Fruit fly (Drosophila melanogaster) whole organism, embryonic: ENCODE measurements around the gene CG14095.

ENCODE experiments used
- CG10366 ChIP-seq: fragments of 200-800 bp; sonication (Bioruptor generic); IDR thresholded peaks from 2 replicates; pipeline ENCODE4 v1.3.6; 2022; ENCODE audit warnings: missing biosample characterization, missing genetic modification characterization
- CG11695 ChIP-seq: fragments of 200-800 bp; sonication (Bioruptor generic); IDR thresholded peaks from 3 replicates; pipeline ENCODE4 v1.3.6; 2022; ENCODE audit warnings: missing biosample characterization, missing genetic modification characterization
- CG12769 ChIP-seq: fragments of 200-800 bp; sonication (Bioruptor generic); optimal IDR thresholded peaks from 2 replicates; lab custom pipeline; 2019; ENCODE audit warnings: missing biosample characterization, mild to moderate bottlenecking, missing genetic modification characterization, moderate library complexity
- CG13287 ChIP-seq: fragments of 200-800 bp; sonication (Bioruptor generic); IDR thresholded peaks from 2 replicates; pipeline ENCODE4 v1.3.6; 2022; ENCODE audit warnings: missing biosample characterization, missing genetic modification characterization; ENCODE audit not compliant: partially characterized antibody
- CG13296 ChIP-seq: fragments of 200-800 bp; sonication (Bioruptor generic); optimal IDR thresholded peaks from 3 replicates; lab custom pipeline; 2018; ENCODE audit warnings: missing biosample characterization, mild to moderate bottlenecking, missing genetic modification characterization
- CG13894 ChIP-seq: fragments of 200-800 bp; sonication (Bioruptor generic); optimal IDR thresholded peaks from 3 replicates; lab custom pipeline; 2018; ENCODE audit warnings: missing biosample characterization, mild to moderate bottlenecking, missing genetic modification characterization, moderate library complexity
- CG15269 ChIP-seq: fragments of 200-800 bp; sonication (Bioruptor generic); optimal IDR thresholded peaks from 2 replicates; lab custom pipeline; 2018; ENCODE audit warnings: missing biosample characterization, mild to moderate bottlenecking, missing genetic modification characterization, moderate library complexity
- CG2678 ChIP-seq: fragments of 200-800 bp; sonication (Bioruptor generic); optimal IDR thresholded peaks from 3 replicates; lab custom pipeline; 2019; ENCODE audit warnings: missing biosample characterization, mild to moderate bottlenecking, missing genetic modification characterization, moderate library complexity
- CG3281 ChIP-seq: fragments of 200-800 bp; sonication (Bioruptor generic); optimal IDR thresholded peaks from 3 replicates; lab custom pipeline; 2017; ENCODE audit warnings: missing biosample characterization, mild to moderate bottlenecking, missing genetic modification characterization
- CG6272 ChIP-seq: fragments of 200-800 bp; sonication (Bioruptor generic); IDR thresholded peaks from 2 replicates; pipeline ENCODE4 v1.3.6; 2022; ENCODE audit warnings: missing biosample characterization, missing genetic modification characterization
- CG8290 ChIP-seq, 3 experiments: fragments of 200-800 bp; sonication (Bioruptor generic); optimal IDR thresholded peaks; 2 replicates each; lab custom pipeline; 2016 to 2019; ENCODE audit warnings: missing biosample characterization in 3 of 3, missing genetic modification characterization in 3 of 3, mild to moderate bottlenecking in 2 of 3, moderate library complexity in 1 of 3
- CG8388 ChIP-seq: fragments of 200-800 bp; sonication (Bioruptor generic); optimal IDR thresholded peaks from 2 replicates; lab custom pipeline; 2019; ENCODE audit warnings: missing biosample characterization, mild to moderate bottlenecking, missing genetic modification characterization, moderate library complexity
- Chrac-16 ChIP-seq: fragments of 200-800 bp; sonication (Bioruptor generic); optimal IDR thresholded peaks from 3 replicates; lab custom pipeline; 2016; ENCODE audit warnings: missing biosample characterization, missing genetic modification characterization
- Dip3 ChIP-seq: fragments of 200-800 bp; sonication (Bioruptor generic); optimal IDR thresholded peaks from 3 replicates; lab custom pipeline; 2016; ENCODE audit warnings: missing biosample characterization, missing genetic modification characterization
- Dp ChIP-seq: fragments of 200-800 bp; sonication (Bioruptor generic); optimal IDR thresholded peaks from 2 replicates; lab custom pipeline; 2018; ENCODE audit warnings: missing biosample characterization, mild to moderate bottlenecking, missing genetic modification characterization, moderate library complexity
- Fer1 ChIP-seq: fragments of 200-800 bp; sonication (Bioruptor generic); optimal IDR thresholded peaks from 2 replicates; lab custom pipeline; 2017; ENCODE audit warnings: missing biosample characterization, mild to moderate bottlenecking, missing genetic modification characterization
- HLHmδ ChIP-seq: fragments of 200-800 bp; sonication (Bioruptor generic); optimal IDR thresholded peaks from 2 replicates; lab custom pipeline; 2018; ENCODE audit warnings: missing biosample characterization, mild to moderate bottlenecking, missing genetic modification characterization, moderate library complexity
- HmgD ChIP-seq: fragments of 200-800 bp; sonication (Bioruptor generic); optimal IDR thresholded peaks from 3 replicates; lab custom pipeline; 2016; ENCODE audit warnings: missing biosample characterization, missing genetic modification characterization
- Hmx ChIP-seq: fragments of 200-800 bp; sonication (Bioruptor generic); optimal IDR thresholded peaks from 2 replicates; lab custom pipeline; 2016; ENCODE audit warnings: missing biosample characterization, missing genetic modification characterization
- Kr ChIP-seq: fragments of 200-800 bp; sonication (Bioruptor generic); optimal IDR thresholded peaks from 2 replicates; lab custom pipeline; 2017; ENCODE audit warnings: missing biosample characterization, mild to moderate bottlenecking, missing genetic modification characterization
- MTF-1 ChIP-seq: fragments of 200-800 bp; sonication (Bioruptor generic); optimal IDR thresholded peaks from 2 replicates; lab custom pipeline; 2018; ENCODE audit warnings: missing biosample characterization, mild to moderate bottlenecking, missing genetic modification characterization, borderline replicate concordance
- Med ChIP-seq: fragments of 200-800 bp; sonication (Bioruptor generic); peaks from one replicate; lab custom pipeline; 2016; ENCODE audit warnings: missing biosample characterization, missing genetic modification characterization, mild to moderate bottlenecking, inconsistent platforms, moderate library complexity
- Sin3A ChIP-seq: fragments of >200 bp; optimal IDR thresholded peaks from 2 replicates; lab custom pipeline; 2018
- Sox102F ChIP-seq: fragments of 200-800 bp; sonication (Bioruptor generic); optimal IDR thresholded peaks from 2 replicates; lab custom pipeline; 2018; ENCODE audit warnings: missing biosample characterization, mild to moderate bottlenecking, missing genetic modification characterization, moderate library complexity
- Sry-β ChIP-seq: fragments of 200-800 bp; sonication (Bioruptor generic); optimal IDR thresholded peaks from 2 replicates; lab custom pipeline; 2018; ENCODE audit warnings: missing biosample characterization, mild to moderate bottlenecking, missing genetic modification characterization, moderate library complexity
- az2 ChIP-seq: fragments of 200-800 bp; sonication (Bioruptor generic); optimal IDR thresholded peaks from 3 replicates; lab custom pipeline; 2016; ENCODE audit warnings: missing biosample characterization, missing genetic modification characterization
- dysf ChIP-seq: fragments of 200-800 bp; sonication (Bioruptor generic); IDR thresholded peaks from 3 replicates; pipeline ENCODE4 v1.3.6; 2022; ENCODE audit warnings: missing biosample characterization, missing genetic modification characterization
- gcm ChIP-seq: fragments of 200-800 bp; sonication (Bioruptor generic); optimal IDR thresholded peaks from 2 replicates; lab custom pipeline; 2019; ENCODE audit warnings: missing biosample characterization, mild to moderate bottlenecking, missing genetic modification characterization, moderate library complexity
- gsb ChIP-seq: fragments of 200-800 bp; sonication (Bioruptor generic); IDR thresholded peaks from 2 replicates; pipeline ENCODE4 v1.3.6; 2022; ENCODE audit warnings: missing biosample characterization, missing genetic modification characterization
- her ChIP-seq: fragments of 200-800 bp; sonication (Bioruptor generic); optimal IDR thresholded peaks from 2 replicates; lab custom pipeline; 2016; ENCODE audit warnings: missing biosample characterization, missing genetic modification characterization
- lola ChIP-seq, 3 experiments: fragments of >200 bp in 2 of 3; fragments of 200-800 bp in 1 of 3; sonication (Bioruptor generic) in 1 of 3; optimal IDR thresholded peaks; 2 replicates each; lab custom pipeline; 2017 to 2019; ENCODE audit warnings: missing biosample characterization in 3 of 3, missing genetic modification characterization in 3 of 3, mild to moderate bottlenecking in 1 of 3, moderate library complexity in 1 of 3
- nerfin-2 ChIP-seq: fragments of 200-800 bp; sonication (Bioruptor generic); IDR thresholded peaks from 2 replicates; pipeline ENCODE4 v1.3.6; 2022; ENCODE audit warnings: missing biosample characterization, missing genetic modification characterization; ENCODE audit not compliant: partially characterized antibody
- nom ChIP-seq: fragments of 200-800 bp; sonication (Bioruptor generic); optimal IDR thresholded peaks from 2 replicates; lab custom pipeline; 2017; ENCODE audit warnings: missing biosample characterization, missing genetic modification characterization, mild to moderate bottlenecking, moderate library complexity, missing genetic modification reagents
- pb ChIP-seq: fragments of 200-800 bp; sonication (Bioruptor generic); optimal IDR thresholded peaks from 3 replicates; lab custom pipeline; 2016; ENCODE audit warnings: missing biosample characterization, missing genetic modification characterization
- pnt ChIP-seq: fragments of 200-800 bp; sonication (Bioruptor generic); optimal IDR thresholded peaks from 3 replicates; lab custom pipeline; 2016; ENCODE audit warnings: missing biosample characterization, missing genetic modification characterization
- repo ChIP-seq: fragments of 200-800 bp; sonication (Bioruptor generic); optimal IDR thresholded peaks from 2 replicates; lab custom pipeline; 2016; ENCODE audit warnings: missing biosample characterization, missing genetic modification characterization
- tx ChIP-seq: fragments of 200-800 bp; sonication (Bioruptor generic); optimal IDR thresholded peaks from 2 replicates; lab custom pipeline; 2016; ENCODE audit warnings: missing biosample characterization, missing genetic modification characterization

The CG14095 gene

dm6 chr3L:19503770-19504169 lies 39.2 kb upstream of the CG14095 start, which contains the start of gene CG9452:
TSS of gene CG9452 (minus strand) at chr3L:19503870.
- TF ChIP-seq pb (GFP tag; lab: Kevin White, UChicago), result no peak
- no peak for TF ChIP-seq az2
- TF ChIP-seq Sox102F, result no peak
- no peak for TF ChIP-seq Dip3
- TF ChIP-seq lola (GFP tag; optimal IDR thresholded peaks at IDR 0.05; lab: Kevin White, UChicago), result no peak
- TF ChIP-seq Kr, result no peak
- TF ChIP-seq nom (GFP tag; lab: Kevin White, UChicago), result no peak
- no peak for TF ChIP-seq HmgD (GFP tag; lab: Kevin White, UChicago)
- TF ChIP-seq CG11695 (GFP tag; lab: Robert Waterston, UW), result no peak
- TF ChIP-seq dysf (GFP tag; lab: Robert Waterston, UW), result no peak
- TF ChIP-seq Dp (GFP tag; lab: Kevin White, UChicago), result no peak
- no peak for TF ChIP-seq CG10366
- no peak for TF ChIP-seq CG8388 (GFP tag; lab: Kevin White, UChicago)
- TF ChIP-seq CG6272 (GFP tag; lab: Robert Waterston, UW), result no peak
- TF ChIP-seq Hmx (GFP tag; lab: Kevin White, UChicago), result no peak

- no peak for TF ChIP-seq repo
- TF ChIP-seq pnt, result no peak
- no peak for TF ChIP-seq HLHmδ (GFP tag; lab: Kevin White, UChicago)
- TF ChIP-seq Sry-β (GFP tag; lab: Kevin White, UChicago), result no peak
- no peak for TF ChIP-seq her (GFP tag; lab: Kevin White, UChicago)
- no peak for TF ChIP-seq tx (GFP tag; lab: Kevin White, UChicago)
These were observed 36.1 kb upstream of the CG14095 start, which contains the start of gene CG9451 for dm6 chr3L:19500698-19501097. TSS of gene CG9451 (minus strand) at chr3L:19500798.

- peak; percentile 2 for TF ChIP-seq Fer1 (GFP tag; lab: Kevin White, UChicago)
- no peak for TF ChIP-seq MTF-1 (GFP tag; lab: Kevin White, UChicago)
- TF ChIP-seq Dp (GFP tag; lab: Kevin White, UChicago), result no peak
- TF ChIP-seq CG13894 (tag; lab: Kevin White, UChicago), result peak; percentile 11
- TF ChIP-seq Sin3A (lab: Kevin White, UChicago), result no peak
- no peak for TF ChIP-seq gcm (GFP tag; lab: Kevin White, UChicago)
- TF ChIP-seq Med, result peak; percentile 62
- TF ChIP-seq Chrac-16 (GFP tag; lab: Kevin White, UChicago), result no peak
- no peak for TF ChIP-seq CG8290 (GFP tag; optimal IDR thresholded peaks at IDR 0.05; lab: Kevin White, UChicago)
- TF ChIP-seq CG8290 (tag; optimal IDR thresholded peaks at IDR 0.05; lab: Kevin White, UChicago), result peak in 1 of 2 experiments; percentile 27
- 0 out of 2 replicates have a peak, but pooled peaks have one; percentile 21 for TF ChIP-seq gsb (GFP tag; lab: Robert Waterston, UW)
- peak; percentile 21 for TF ChIP-seq CG12769 (tag; lab: Kevin White, UChicago)
- peak; percentile 26 for TF ChIP-seq CG15269 (tag; lab: Kevin White, UChicago)
- peak; percentile 22 for TF ChIP-seq CG3281
- peak; percentile 40 for TF ChIP-seq CG2678 (tag; lab: Kevin White, UChicago)
- TF ChIP-seq CG10366, result no peak
- no peak for TF ChIP-seq nerfin-2 (GFP tag; lab: Robert Waterston, UW)
- TF ChIP-seq CG13287 (GFP tag; lab: Robert Waterston, UW), result no peak
- TF ChIP-seq CG13296 (GFP tag; lab: Kevin White, UChicago), result peak; percentile 7
These were observed 34.8 kb upstream of the CG14095 start for dm6 chr3L:19499334-19499733.
